Worm (Caenorhabditis elegans) whole organism, midembryonic: Measurements from ENCODE around the gene C12D12.1.

Source experiments
- T22C8.4 ChIP-seq: fragments of 200-800 bp; sonication (Bioruptor generic); IDR thresholded peaks from 2 replicates; pipeline ENCODE4 v1.3.6; 2022; ENCODE audit warnings: missing genetic modification characterization, missing compliant biosample characterization
- cog-1 ChIP-seq: sonication (generic microtip); optimal IDR thresholded peaks from 2 replicates; lab custom pipeline; 2016; ENCODE audit warnings: missing genetic modification characterization, missing compliant biosample characterization
- flt-1 ChIP-seq: fragments of 200-800 bp; sonication (Bioruptor generic); IDR thresholded peaks from 2 replicates; pipeline ENCODE4 v1.3.6; 2022; ENCODE audit warnings: missing genetic modification characterization, missing compliant biosample characterization
- klf-2 ChIP-seq: fragments of 200-800 bp; sonication (Bioruptor generic); conservative IDR thresholded peaks from 2 replicates; pipeline ENCODE4 v1.3.6; 2022; ENCODE audit warnings: missing genetic modification reagents, missing genetic modification characterization, missing compliant biosample characterization
- med-1 ChIP-seq: sonication (generic microtip); optimal IDR thresholded peaks from 2 replicates; lab custom pipeline; 2017; ENCODE audit warnings: missing genetic modification characterization, mild to moderate bottlenecking, missing compliant biosample characterization, antibody characterized with exemption, missing genetic modification reagents; ENCODE audit not compliant: insufficient read depth
- ref-1 ChIP-seq: fragments of 200-800 bp; sonication (Bioruptor generic); conservative IDR thresholded peaks from 2 replicates; pipeline ENCODE4 v1.3.6; 2022; ENCODE audit warnings: missing genetic modification reagents, missing genetic modification characterization, missing compliant biosample characterization
- tab-1 ChIP-seq: fragments of 200-800 bp; sonication (Bioruptor generic); IDR thresholded peaks from 2 replicates; pipeline ENCODE4 v1.3.6; 2022; ENCODE audit warnings: missing genetic modification characterization, missing compliant biosample characterization
- ztf-23 ChIP-seq: fragments of 200-800 bp; sonication (Bioruptor generic); IDR thresholded peaks from 2 replicates; pipeline ENCODE4 v1.3.6; 2022; ENCODE audit warnings: missing genetic modification reagents, missing genetic modification characterization, missing compliant biosample characterization
- ztf-29 ChIP-seq: fragments of 200-800 bp; sonication (Bioruptor generic); IDR thresholded peaks from 2 replicates; pipeline ENCODE4 v1.3.6; 2022; ENCODE audit warnings: missing genetic modification reagents, missing genetic modification characterization, missing compliant biosample characterization

Gene C12D12.1

ce11 chrX:3498953-3499352 lies at the start of gene C12D12.1:
Gene C12D12.1, plus strand, starts transcription at chrX:3499253.
- no peak for TF ChIP-seq klf-2
- TF ChIP-seq ref-1 (GFP tag; lab: Robert Waterston, UW): no peak
- no peak for TF ChIP-seq ztf-23 (GFP tag; lab: Robert Waterston, UW)
- no peak for TF ChIP-seq cog-1 (tag; lab: Kevin White, UChicago)
- TF ChIP-seq T22C8.4 (GFP tag; lab: Robert Waterston, UW): no peak

- TF ChIP-seq ref-1 (GFP tag; lab: Robert Waterston, UW): no peak
- no peak for TF ChIP-seq med-1 (GFP tag; lab: Kevin White, UChicago)
- 0 out of 2 replicates have a peak, but pooled peaks have one; percentile 17 for TF ChIP-seq flt-1 (GFP tag; lab: Robert Waterston, UW)
Measured at ce11 chrX:3451122-3451521, 47.9 kb upstream of the C12D12.1 start, which contains the start of gene ZK813.5. Gene ZK813.5, minus strand, starts transcription at chrX:3451222.

- TF ChIP-seq T22C8.4 (GFP tag; lab: Robert Waterston, UW) (no peak), flt-1 (GFP tag; lab: Robert Waterston, UW) (no peak), klf-2 (no peak), ref-1 (GFP tag; lab: Robert Waterston, UW) (no peak), med-1 (GFP tag; lab: Kevin White, UChicago) (no peak), tab-1 (GFP tag; lab: Robert Waterston, UW) (no peak)
Measured at ce11 chrX:3453870-3454269, 45.2 kb upstream of the C12D12.1 start.

ce11 chrX:3455561-3455960 lies 43.5 kb upstream of the C12D12.1 start:
- no peak for TF ChIP-seq ztf-23 (GFP tag; lab: Robert Waterston, UW)
- TF ChIP-seq flt-1 (GFP tag; lab: Robert Waterston, UW): no peak
- no peak for TF ChIP-seq ztf-29

ce11 chrX:3462086-3462485 lies 37.0 kb upstream of the C12D12.1 start:
- no peak for TF ChIP-seq ztf-23 (GFP tag; lab: Robert Waterston, UW)
- no peak for TF ChIP-seq T22C8.4 (GFP tag; lab: Robert Waterston, UW)
- no peak for TF ChIP-seq flt-1 (GFP tag; lab: Robert Waterston, UW)
- TF ChIP-seq med-1 (GFP tag; lab: Kevin White, UChicago): no peak
- TF ChIP-seq ref-1 (GFP tag; lab: Robert Waterston, UW): no peak
- TF ChIP-seq cog-1 (tag; lab: Kevin White, UChicago): no peak
- no peak for TF ChIP-seq ztf-29
- TF ChIP-seq tab-1 (GFP tag; lab: Robert Waterston, UW): no peak
- no peak for TF ChIP-seq klf-2

- TF ChIP-seq ztf-29 (no peak), tab-1 (GFP tag; lab: Robert Waterston, UW) (no peak), klf-2 (no peak), flt-1 (GFP tag; lab: Robert Waterston, UW) (no peak), ztf-23 (GFP tag; lab: Robert Waterston, UW) (no peak), cog-1 (tag; lab: Kevin White, UChicago) (no peak), med-1 (GFP tag; lab: Kevin White, UChicago) (no peak), ref-1 (GFP tag; lab: Robert Waterston, UW) (no peak), T22C8.4 (GFP tag; lab: Robert Waterston, UW) (no peak)
Measured at ce11 chrX:3463875-3464274, 35.2 kb upstream of the C12D12.1 start.

ce11 chrX:3464309-3465038 lies 34.6 kb upstream of the C12D12.1 start:
- TF ChIP-seq tab-1 (GFP tag; lab: Robert Waterston, UW) (no peak), flt-1 (GFP tag; lab: Robert Waterston, UW) (no peak), T22C8.4 (GFP tag; lab: Robert Waterston, UW) (no peak), ztf-23 (GFP tag; lab: Robert Waterston, UW) (no peak), ztf-29 (no peak), cog-1 (tag; lab: Kevin White, UChicago) (no peak), klf-2 (no peak), ref-1 (GFP tag; lab: Robert Waterston, UW) (no peak)

- no peak for TF ChIP-seq ztf-29
- TF ChIP-seq flt-1 (GFP tag; lab: Robert Waterston, UW): no peak
- TF ChIP-seq ztf-23 (GFP tag; lab: Robert Waterston, UW): no peak
- no peak for TF ChIP-seq ref-1 (GFP tag; lab: Robert Waterston, UW)
- TF ChIP-seq tab-1 (GFP tag; lab: Robert Waterston, UW): no peak
- no peak for TF ChIP-seq T22C8.4 (GFP tag; lab: Robert Waterston, UW)
- TF ChIP-seq klf-2: no peak
- TF ChIP-seq cog-1 (tag; lab: Kevin White, UChicago): no peak
- no peak for TF ChIP-seq med-1 (GFP tag; lab: Kevin White, UChicago)
Measured at ce11 chrX:3465785-3466184, 33.3 kb upstream of the C12D12.1 start, which contains the start of the genes ZK377.15 and sax-3. Gene ZK377.15, minus strand, starts transcription at chrX:3465885. Gene sax-3, minus strand, starts transcription at chrX:3465927.

- peak; percentile 36; the same call in 1 of the 2 replicates for TF ChIP-seq flt-1 (GFP tag; lab: Robert Waterston, UW)
- no peak for TF ChIP-seq med-1 (GFP tag; lab: Kevin White, UChicago)
- TF ChIP-seq klf-2: no peak
- peak; percentile 62; the same call in 1 of the 2 replicates for TF ChIP-seq T22C8.4 (GFP tag; lab: Robert Waterston, UW)
- no peak for TF ChIP-seq ref-1 (GFP tag; lab: Robert Waterston, UW)
- TF ChIP-seq ztf-23 (GFP tag; lab: Robert Waterston, UW): 0 out of 2 replicates have a peak, but pooled peaks have one; percentile 35
- no peak for TF ChIP-seq tab-1 (GFP tag; lab: Robert Waterston, UW)
- no peak for TF ChIP-seq ztf-29
- TF ChIP-seq cog-1 (tag; lab: Kevin White, UChicago): no peak
Measured at ce11 chrX:3467004-3467761, 31.9 kb upstream of the C12D12.1 start.
